Worm (Caenorhabditis elegans) whole organism, mixed stage, embryonic: ENCODE measurements around the gene add-2.

ENCODE experiments used
- ceh-43 ChIP-seq: fragments of 200-800 bp; sonication (Bioruptor generic); optimal IDR thresholded peaks from 2 replicates; lab custom pipeline; 2018; ENCODE audit warnings: mild to moderate bottlenecking, missing genetic modification characterization, moderate library complexity, missing compliant biosample characterization
- elt-3 ChIP-seq: fragments of 150-350 bp; optimal IDR thresholded peaks from 2 replicates; lab custom pipeline; 2014; ENCODE audit warnings: missing biosample characterization, missing genetic modification characterization
- hlh-1 ChIP-seq: fragments of 150-350 bp; optimal IDR thresholded peaks from 2 replicates; lab custom pipeline; 2014; ENCODE audit warnings: missing biosample characterization, missing genetic modification reagents, missing genetic modification characterization
- nhr-12 ChIP-seq: fragments of 150-350 bp; optimal IDR thresholded peaks from 2 replicates; lab custom pipeline; 2014; ENCODE audit warnings: missing biosample characterization, missing genetic modification characterization
- nhr-28 ChIP-seq: fragments of 150-350 bp; optimal IDR thresholded peaks from 2 replicates; lab custom pipeline; 2014; ENCODE audit warnings: missing biosample characterization, missing genetic modification characterization
- snpc-4 ChIP-seq: fragments of 150-350 bp; optimal IDR thresholded peaks from 2 replicates; lab custom pipeline; 2014; ENCODE audit warnings: missing biosample characterization, missing genetic modification characterization

- TF ChIP-seq nhr-12 (tag; lab: Kevin White, UChicago) = no peak
- TF ChIP-seq snpc-4 (tag; lab: Kevin White, UChicago) = no peak
- TF ChIP-seq elt-3 = no peak
- TF ChIP-seq hlh-1 (tag; lab: Kevin White, UChicago) = no peak
- no peak for TF ChIP-seq nhr-28 (tag; lab: Kevin White, UChicago)
- no peak for TF ChIP-seq ceh-43 (GFP tag; lab: Kevin White, UChicago)
Measured at ce11 chrV:11989861-11990260, 23.3 kb downstream of the add-2 start.
